Fruit fly (Drosophila melanogaster) whole organism, embryonic: Measurements from ENCODE around the gene foi.

Experiments used
- Adf1 ChIP-seq: fragments of 200-800 bp; sonication (Bioruptor generic); IDR thresholded peaks from 2 replicates; pipeline ENCODE4 v1.3.6; 2022; ENCODE audit warnings: missing biosample characterization, missing genetic modification characterization
- Aef1 ChIP-seq: fragments of 200-800 bp; sonication (Bioruptor generic); IDR thresholded peaks from 3 replicates; pipeline ENCODE4 v1.3.6; 2022; ENCODE audit warnings: missing biosample characterization, missing genetic modification characterization
- CG10321 ChIP-seq: fragments of 200-800 bp; sonication (Bioruptor generic); IDR thresholded peaks from 2 replicates; pipeline ENCODE4 v1.3.6; 2022; ENCODE audit warnings: missing biosample characterization, missing genetic modification characterization
- CG10654 ChIP-seq: fragments of 200-800 bp; sonication (Bioruptor generic); optimal IDR thresholded peaks from 2 replicates; lab custom pipeline; 2016; ENCODE audit warnings: missing biosample characterization, missing genetic modification characterization
- CG10959 ChIP-seq: fragments of 200-800 bp; sonication (Bioruptor generic); IDR thresholded peaks from 2 replicates; pipeline ENCODE4 v1.3.6; 2022; ENCODE audit warnings: missing biosample characterization, missing genetic modification characterization
- CG11723 ChIP-seq: fragments of 200-800 bp; sonication (Bioruptor generic); optimal IDR thresholded peaks from 2 replicates; lab custom pipeline; 2017; ENCODE audit warnings: missing biosample characterization, mild to moderate bottlenecking, missing genetic modification characterization
- CG12071 ChIP-seq: fragments of 200-800 bp; sonication (Bioruptor generic); optimal IDR thresholded peaks from 3 replicates; lab custom pipeline; 2018; ENCODE audit warnings: missing biosample characterization, mild to moderate bottlenecking, missing genetic modification characterization
- CG13424 ChIP-seq: fragments of 200-800 bp; sonication (Bioruptor generic); optimal IDR thresholded peaks from 2 replicates; lab custom pipeline; 2019; ENCODE audit warnings: missing biosample characterization, mild to moderate bottlenecking, missing genetic modification characterization, moderate library complexity
- CG13894 ChIP-seq: fragments of 200-800 bp; sonication (Bioruptor generic); optimal IDR thresholded peaks from 3 replicates; lab custom pipeline; 2018; ENCODE audit warnings: missing biosample characterization, mild to moderate bottlenecking, missing genetic modification characterization, moderate library complexity
- CG14667 ChIP-seq: fragments of 200-800 bp; sonication (Bioruptor generic); IDR thresholded peaks from 2 replicates; pipeline ENCODE4 v1.3.6; 2022; ENCODE audit warnings: missing biosample characterization, missing genetic modification characterization
- CG15514 ChIP-seq: fragments of 200-800 bp; sonication (Bioruptor generic); optimal IDR thresholded peaks from 3 replicates; lab custom pipeline; 2017; ENCODE audit warnings: missing biosample characterization, missing genetic modification characterization, mild to moderate bottlenecking, moderate library complexity, missing genetic modification reagents
- CG17328 ChIP-seq: fragments of 200-800 bp; sonication (Bioruptor generic); IDR thresholded peaks from 2 replicates; pipeline ENCODE4 v1.3.6; 2022; ENCODE audit warnings: missing biosample characterization, missing genetic modification characterization
- CG17361 ChIP-seq: fragments of 200-800 bp; sonication (Bioruptor generic); IDR thresholded peaks from 3 replicates; pipeline ENCODE4 v1.3.6; 2022; ENCODE audit warnings: missing biosample characterization, missing genetic modification characterization
- CG17385 ChIP-seq: fragments of 200-800 bp; sonication (Bioruptor generic); optimal IDR thresholded peaks from 3 replicates; lab custom pipeline; 2018; ENCODE audit warnings: missing biosample characterization, mild to moderate bottlenecking, missing genetic modification characterization
- CG17612 ChIP-seq: fragments of 200-800 bp; sonication (Bioruptor generic); IDR thresholded peaks from 2 replicates; pipeline ENCODE4 v1.3.6; 2022; ENCODE audit warnings: missing biosample characterization, missing genetic modification characterization
- CG18599 ChIP-seq: fragments of 200-800 bp; sonication (Bioruptor generic); optimal IDR thresholded peaks from 3 replicates; lab custom pipeline; 2017; ENCODE audit warnings: missing biosample characterization, missing genetic modification characterization, mild to moderate bottlenecking, moderate library complexity, missing genetic modification reagents
- CG2116 ChIP-seq: fragments of 200-800 bp; sonication (Bioruptor generic); optimal IDR thresholded peaks from 3 replicates; lab custom pipeline; 2018; ENCODE audit warnings: missing biosample characterization, mild to moderate bottlenecking, missing genetic modification characterization
- CG3065 ChIP-seq: fragments of 200-800 bp; sonication (Bioruptor generic); optimal IDR thresholded peaks from 2 replicates; lab custom pipeline; 2016; ENCODE audit warnings: missing biosample characterization, missing genetic modification characterization
- CG31441 ChIP-seq: fragments of 200-800 bp; sonication (Bioruptor generic); IDR thresholded peaks from 2 replicates; pipeline ENCODE4 v1.3.6; 2022; ENCODE audit warnings: missing biosample characterization, missing genetic modification characterization
- CG32772 ChIP-seq: fragments of 200-800 bp; sonication (Bioruptor generic); IDR thresholded peaks from 2 replicates; pipeline ENCODE4 v1.3.6; 2022; ENCODE audit warnings: missing biosample characterization, missing genetic modification characterization
- CG3838 ChIP-seq: fragments of 200-800 bp; sonication (Bioruptor generic); optimal IDR thresholded peaks from 3 replicates; lab custom pipeline; 2016; ENCODE audit warnings: missing biosample characterization, missing genetic modification characterization
- CG4328 ChIP-seq: fragments of 200-800 bp; sonication (Bioruptor generic); optimal IDR thresholded peaks from 3 replicates; lab custom pipeline; 2017; ENCODE audit warnings: missing biosample characterization, missing genetic modification reagents, missing genetic modification characterization
- CG4360 ChIP-seq: fragments of 200-800 bp; sonication (Bioruptor generic); IDR thresholded peaks from 2 replicates; pipeline ENCODE4 v1.3.6; 2022; ENCODE audit warnings: missing biosample characterization, missing genetic modification characterization
- CG7963 ChIP-seq: fragments of 200-800 bp; sonication (Bioruptor generic); IDR thresholded peaks from 3 replicates; pipeline ENCODE4 v1.3.6; 2022; ENCODE audit warnings: missing biosample characterization, missing genetic modification characterization; ENCODE audit not compliant: partially characterized antibody
- CG9932 ChIP-seq: fragments of 200-800 bp; sonication (Bioruptor generic); IDR thresholded peaks from 2 replicates; pipeline ENCODE4 v1.3.6; 2022; ENCODE audit warnings: missing biosample characterization, missing genetic modification characterization
- Dip3 ChIP-seq: fragments of 200-800 bp; sonication (Bioruptor generic); optimal IDR thresholded peaks from 3 replicates; lab custom pipeline; 2016; ENCODE audit warnings: missing biosample characterization, missing genetic modification characterization
- Gsc ChIP-seq: fragments of 200-800 bp; sonication (Bioruptor generic); IDR thresholded peaks from 2 replicates; pipeline ENCODE4 v1.3.6; 2022; ENCODE audit warnings: missing biosample characterization, missing genetic modification characterization
- HmgD ChIP-seq: fragments of 200-800 bp; sonication (Bioruptor generic); optimal IDR thresholded peaks from 3 replicates; lab custom pipeline; 2016; ENCODE audit warnings: missing biosample characterization, missing genetic modification characterization
- Hr39 ChIP-seq: fragments of >200 bp; optimal IDR thresholded peaks from 2 replicates; lab custom pipeline; 2017
- MTF-1 ChIP-seq: fragments of 200-800 bp; sonication (Bioruptor generic); optimal IDR thresholded peaks from 2 replicates; lab custom pipeline; 2018; ENCODE audit warnings: missing biosample characterization, mild to moderate bottlenecking, missing genetic modification characterization, borderline replicate concordance
- Mad ChIP-seq: fragments of 200-800 bp; sonication (Bioruptor generic); optimal IDR thresholded peaks from 2 replicates; lab custom pipeline; 2016; ENCODE audit warnings: missing biosample characterization, missing genetic modification characterization
- NFAT ChIP-seq: fragments of 200-800 bp; sonication (Bioruptor generic); IDR thresholded peaks from 2 replicates; pipeline ENCODE4 v1.3.6; 2022; ENCODE audit warnings: missing biosample characterization, missing genetic modification characterization
- Oaz ChIP-seq: fragments of 200-800 bp; sonication (Bioruptor generic); IDR thresholded peaks from 2 replicates; pipeline ENCODE4 v1.3.6; 2022; ENCODE audit warnings: missing biosample characterization, missing genetic modification characterization
- PHDP ChIP-seq: fragments of 200-800 bp; sonication (Bioruptor generic); optimal IDR thresholded peaks from 3 replicates; lab custom pipeline; 2018; ENCODE audit warnings: missing biosample characterization, mild to moderate bottlenecking, missing genetic modification characterization, moderate library complexity
- Rfx ChIP-seq: fragments of 200-800 bp; sonication (Bioruptor generic); IDR thresholded peaks from 2 replicates; pipeline ENCODE4 v1.3.6; 2022; ENCODE audit warnings: missing biosample characterization, missing genetic modification characterization
- Ssrp ChIP-seq: fragments of 200-800 bp; sonication (Bioruptor generic); optimal IDR thresholded peaks from 2 replicates; lab custom pipeline; 2018; ENCODE audit warnings: missing biosample characterization, mild to moderate bottlenecking, missing genetic modification characterization, moderate library complexity
- Trl ChIP-seq, 3 experiments: fragments of >200 bp in 2 of 3; fragments of 200-800 bp in 1 of 3; sonication (Bioruptor generic) in 1 of 3; optimal IDR thresholded peaks; 2 replicates in 1 of 3; 3 replicates in 2 of 3; lab custom pipeline; 2016 to 2017; ENCODE audit warnings: missing biosample characterization in 1 of 3, missing genetic modification characterization in 1 of 3
- ewg ChIP-seq: fragments of 200-800 bp; sonication (Bioruptor generic); optimal IDR thresholded peaks from 3 replicates; lab custom pipeline; 2017; ENCODE audit warnings: mild to moderate bottlenecking, missing biosample characterization, missing genetic modification reagents, missing genetic modification characterization
- ftz-f1 ChIP-seq: fragments of 200-800 bp; sonication (Bioruptor generic); optimal IDR thresholded peaks from 2 replicates; lab custom pipeline; 2016; ENCODE audit warnings: missing biosample characterization, missing genetic modification characterization
- gcm2 ChIP-seq: fragments of 200-800 bp; sonication (Bioruptor generic); optimal IDR thresholded peaks from 2 replicates; lab custom pipeline; 2016; ENCODE audit warnings: missing biosample characterization, missing genetic modification characterization
- kah ChIP-seq: fragments of 200-800 bp; sonication (Bioruptor generic); optimal IDR thresholded peaks from 2 replicates; lab custom pipeline; 2018; ENCODE audit warnings: missing biosample characterization, mild to moderate bottlenecking, missing genetic modification characterization
- lbe ChIP-seq: fragments of 200-800 bp; sonication (Bioruptor generic); optimal IDR thresholded peaks from 2 replicates; lab custom pipeline; 2016; ENCODE audit warnings: missing biosample characterization, mild to moderate bottlenecking, missing genetic modification characterization
- nerfin-1 ChIP-seq: fragments of 200-800 bp; sonication (Bioruptor generic); optimal IDR thresholded peaks from 3 replicates; lab custom pipeline; 2019; ENCODE audit warnings: missing biosample characterization, mild to moderate bottlenecking, missing genetic modification characterization, moderate library complexity
- prd ChIP-seq, 3 experiments: fragments of >200 bp in 2 of 3; fragments of 200-800 bp in 1 of 3; sonication (Bioruptor generic) in 1 of 3; optimal IDR thresholded peaks in 2 of 3; IDR thresholded peaks in 1 of 3; 2 replicates in 2 of 3; 3 replicates in 1 of 3; pipeline versions ENCODE4 v1.3.6 to Lab custom; 2017 to 2022; ENCODE audit warnings: missing biosample characterization in 1 of 3, missing genetic modification characterization in 1 of 3
- tup ChIP-seq: fragments of 200-800 bp; sonication (Bioruptor generic); optimal IDR thresholded peaks from 2 replicates; lab custom pipeline; 2016; ENCODE audit warnings: missing biosample characterization, mild to moderate bottlenecking, missing genetic modification characterization, moderate library complexity
- twi ChIP-seq: fragments of 200-800 bp; optimal IDR thresholded peaks from 2 replicates; lab custom pipeline; 2019; ENCODE audit warnings: missing biosample characterization, mild to moderate bottlenecking, missing genetic modification characterization, moderate library complexity
- unc-4 ChIP-seq: fragments of 200-800 bp; sonication (Bioruptor generic); IDR thresholded peaks from 2 replicates; pipeline ENCODE4 v1.3.6; 2022; ENCODE audit warnings: missing biosample characterization, missing genetic modification characterization; ENCODE audit not compliant: partially characterized antibody
- unpg ChIP-seq: fragments of 200-800 bp; sonication (Bioruptor generic); optimal IDR thresholded peaks from 3 replicates; lab custom pipeline; 2018; ENCODE audit warnings: missing biosample characterization, mild to moderate bottlenecking, missing genetic modification characterization, moderate library complexity
- zen ChIP-seq: fragments of 200-800 bp; sonication (Bioruptor generic); optimal IDR thresholded peaks from 3 replicates; lab custom pipeline; 2018; ENCODE audit warnings: missing biosample characterization, mild to moderate bottlenecking, missing genetic modification characterization, moderate library complexity

Gene foi

DNA sequence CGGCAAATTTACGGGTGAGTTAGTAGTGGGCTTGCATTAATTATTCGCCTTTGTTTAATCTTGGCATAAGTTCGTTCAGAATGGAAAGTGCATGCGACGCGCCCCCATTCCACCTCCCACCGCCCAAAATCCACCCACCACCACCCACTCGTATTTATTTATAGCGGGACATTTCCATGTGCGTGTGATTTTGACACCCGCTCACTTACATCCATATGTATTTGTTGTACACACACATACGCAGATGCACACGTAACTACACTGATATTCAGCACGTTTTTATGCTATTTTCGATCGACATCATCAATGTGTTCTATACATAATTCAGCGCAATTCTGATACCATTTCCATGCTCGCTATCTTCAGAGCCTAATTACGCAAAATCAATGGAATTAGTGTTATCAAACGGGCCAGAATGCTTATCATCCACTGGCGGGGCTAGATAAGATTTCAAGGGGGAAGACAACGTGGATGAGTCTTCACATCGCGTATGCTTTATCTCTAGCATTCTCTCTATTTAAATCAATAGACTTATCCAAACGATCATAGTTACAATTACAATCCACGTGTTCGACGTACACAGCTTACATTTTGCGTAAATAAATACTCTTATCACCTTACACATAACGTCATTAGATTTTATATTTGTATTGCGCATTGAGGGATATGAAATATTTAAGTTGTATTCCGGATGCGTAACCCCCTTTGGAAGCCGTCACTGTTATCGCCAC, 812 bp downstream of the foi start (continued):
- TF ChIP-seq gcm2 (no peak), CG9932 (GFP tag; lab: Robert Waterston, UW) (peak; percentile 19; the same call in 1 of the 2 replicates), MTF-1 (GFP tag; lab: Kevin White, UChicago) (peak; percentile 39), Adf1 (GFP tag; lab: Robert Waterston, UW) (peak; percentile 7; the same call in 1 of the 2 replicates), tup (GFP tag; lab: Kevin White, UChicago) (no peak), prd (optimal IDR thresholded peaks at IDR 0.05; lab: Kevin White, UChicago) (no peak), prd (GFP tag; IDR thresholded peaks at IDR 0.05; lab: Robert Waterston, UW) (peak; percentile 13; the same call in 1 of the 3 replicates), CG12071 (GFP tag; lab: Kevin White, UChicago) (peak; percentile 30), CG17328 (GFP tag; lab: Robert Waterston, UW) (no peak), unc-4 (no peak), CG13894 (tag; lab: Kevin White, UChicago) (no peak), nerfin-1 (tag; lab: Kevin White, UChicago) (peak; percentile 8), Ssrp (no peak), unpg (peak; percentile 33), CG11723 (peak; percentile 7), Gsc (no peak), CG7963 (GFP tag; lab: Robert Waterston, UW) (no peak), CG10654 (GFP tag; lab: Kevin White, UChicago) (no peak), Mad (no peak), NFAT (no peak), Rfx (no peak), CG10959 (GFP tag; lab: Robert Waterston, UW) (no peak), CG4328 (peak; percentile 28), twi (tag; lab: Kevin White, UChicago) (no peak), CG17612 (no peak), CG4360 (no peak), ftz-f1 (no peak), PHDP (tag; lab: Kevin White, UChicago) (peak; percentile 35), CG17361 (GFP tag; lab: Robert Waterston, UW) (peak; percentile 53; the same call in 2 of the 3 replicates), ewg (GFP tag; lab: Kevin White, UChicago) (no peak), CG32772 (GFP tag; lab: Robert Waterston, UW) (no peak), HmgD (no peak), CG3838 (GFP tag; lab: Kevin White, UChicago) (no peak), Dip3 (GFP tag; lab: Kevin White, UChicago) (peak; percentile 51), CG17385 (GFP tag; lab: Kevin White, UChicago) (peak; percentile 15), CG13424 (tag; lab: Kevin White, UChicago) (peak; percentile 41), CG31441 (GFP tag; lab: Robert Waterston, UW) (0 out of 2 replicates have a peak, but pooled peaks have one; percentile 26), zen (tag; lab: Kevin White, UChicago) (no peak), kah (GFP tag; lab: Kevin White, UChicago) (no peak), lbe (GFP tag; lab: Kevin White, UChicago) (no peak), Aef1 (GFP tag; lab: Robert Waterston, UW) (no peak), CG10321 (GFP tag; lab: Robert Waterston, UW) (no peak), Hr39 (lab: Kevin White, UChicago) (no peak), CG2116 (GFP tag; lab: Kevin White, UChicago) (no peak), Trl (optimal IDR thresholded peaks at IDR 0.05; lab: Kevin White, UChicago) (no peak), Trl (GFP tag; optimal IDR thresholded peaks at IDR 0.05; lab: Kevin White, UChicago) (peak; percentile 25), CG14667 (no peak), Oaz (GFP tag; lab: Robert Waterston, UW) (no peak), CG3065 (GFP tag; lab: Kevin White, UChicago) (no peak), CG18599 (GFP tag; lab: Kevin White, UChicago) (peak; percentile 73), CG15514 (peak; percentile 24)
